Fruit fly (Drosophila melanogaster) whole organism, embryonic: Measurements from ENCODE around the gene Gorab.

Source experiments
- B-H2 ChIP-seq: fragments of 200-800 bp; sonication (Bioruptor generic); optimal IDR thresholded peaks from 2 replicates; lab custom pipeline; 2018; ENCODE audit warnings: missing biosample characterization, mild to moderate bottlenecking, missing genetic modification characterization
- Bdp1 ChIP-seq: fragments of 200-800 bp; sonication (Bioruptor generic); optimal IDR thresholded peaks from 3 replicates; lab custom pipeline; 2016; ENCODE audit warnings: missing biosample characterization, missing genetic modification characterization
- Blimp-1 ChIP-seq: fragments of 200-800 bp; sonication (Bioruptor generic); optimal IDR thresholded peaks from 3 replicates; lab custom pipeline; 2018; ENCODE audit warnings: missing biosample characterization, missing genetic modification characterization, mild to moderate bottlenecking, moderate library complexity, missing genetic modification reagents
- CG11247 ChIP-seq: fragments of 200-800 bp; sonication (Bioruptor generic); IDR thresholded peaks from 2 replicates; pipeline ENCODE4 v1.3.6; 2022; ENCODE audit warnings: missing biosample characterization, missing genetic modification characterization
- CG11723 ChIP-seq: fragments of 200-800 bp; sonication (Bioruptor generic); optimal IDR thresholded peaks from 2 replicates; lab custom pipeline; 2017; ENCODE audit warnings: missing biosample characterization, mild to moderate bottlenecking, missing genetic modification characterization
- CG12236 ChIP-seq: fragments of 200-800 bp; sonication (Bioruptor generic); optimal IDR thresholded peaks from 2 replicates; lab custom pipeline; 2016; ENCODE audit warnings: missing biosample characterization, missing genetic modification characterization
- CG14667 ChIP-seq: fragments of 200-800 bp; sonication (Bioruptor generic); IDR thresholded peaks from 2 replicates; pipeline ENCODE4 v1.3.6; 2022; ENCODE audit warnings: missing biosample characterization, missing genetic modification characterization
- CG16813 ChIP-seq: fragments of 200-800 bp; sonication (Bioruptor generic); IDR thresholded peaks from 3 replicates; pipeline ENCODE4 v1.3.6; 2022; ENCODE audit warnings: missing biosample characterization, missing genetic modification characterization; ENCODE audit not compliant: partially characterized antibody
- CG17802 ChIP-seq: fragments of 200-800 bp; sonication (Bioruptor generic); optimal IDR thresholded peaks from 2 replicates; lab custom pipeline; 2018; ENCODE audit warnings: missing biosample characterization, mild to moderate bottlenecking, missing genetic modification characterization, moderate library complexity
- CG17912 ChIP-seq: fragments of 200-800 bp; sonication (Bioruptor generic); optimal IDR thresholded peaks from 2 replicates; lab custom pipeline; 2018; ENCODE audit warnings: missing biosample characterization, mild to moderate bottlenecking, missing genetic modification characterization
- CG2712 ChIP-seq: fragments of 200-800 bp; optimal IDR thresholded peaks from 3 replicates; lab custom pipeline; 2019; ENCODE audit warnings: missing biosample characterization, mild to moderate bottlenecking, missing genetic modification characterization, moderate library complexity
- CG31224 ChIP-seq: fragments of 200-800 bp; sonication (Bioruptor generic); IDR thresholded peaks from 2 replicates; pipeline ENCODE4 v1.3.6; 2022; ENCODE audit warnings: missing biosample characterization, missing genetic modification characterization
- CG3847 ChIP-seq: fragments of 200-800 bp; sonication (Bioruptor generic); IDR thresholded peaks from 2 replicates; pipeline ENCODE4 v1.3.6; 2022; ENCODE audit warnings: missing biosample characterization, missing genetic modification characterization
- CG5953 ChIP-seq: fragments of 200-800 bp; sonication (Bioruptor generic); IDR thresholded peaks from 2 replicates; pipeline ENCODE4 v1.3.6; 2022; ENCODE audit warnings: missing biosample characterization, missing genetic modification characterization
- CG6689 ChIP-seq: fragments of 200-800 bp; sonication (Bioruptor generic); IDR thresholded peaks from 2 replicates; pipeline ENCODE4 v1.3.6; 2022; ENCODE audit warnings: missing biosample characterization, missing genetic modification characterization
- CG6791 ChIP-seq: fragments of 200-800 bp; sonication (Bioruptor generic); IDR thresholded peaks from 3 replicates; pipeline ENCODE4 v1.3.6; 2022; ENCODE audit warnings: missing biosample characterization, missing genetic modification characterization; ENCODE audit not compliant: partially characterized antibody
- CG7928 ChIP-seq: fragments of 200-800 bp; sonication (Bioruptor generic); optimal IDR thresholded peaks from 2 replicates; lab custom pipeline; 2017; ENCODE audit warnings: missing biosample characterization, mild to moderate bottlenecking, missing genetic modification characterization
- CG8388 ChIP-seq: fragments of 200-800 bp; sonication (Bioruptor generic); optimal IDR thresholded peaks from 2 replicates; lab custom pipeline; 2019; ENCODE audit warnings: missing biosample characterization, mild to moderate bottlenecking, missing genetic modification characterization, moderate library complexity
- CG8924 ChIP-seq: fragments of 200-800 bp; optimal IDR thresholded peaks from 3 replicates; lab custom pipeline; 2019; ENCODE audit warnings: missing biosample characterization, mild to moderate bottlenecking, missing genetic modification characterization, moderate library complexity
- CG9215 ChIP-seq: fragments of 200-800 bp; sonication (Bioruptor generic); IDR thresholded peaks from 2 replicates; pipeline ENCODE4 v1.3.6; 2022; ENCODE audit warnings: missing biosample characterization, missing genetic modification characterization
- CG9437 ChIP-seq: fragments of 200-800 bp; sonication (Bioruptor generic); optimal IDR thresholded peaks from 2 replicates; lab custom pipeline; 2018; ENCODE audit warnings: missing biosample characterization, mild to moderate bottlenecking, missing genetic modification characterization
- CHES-1-like ChIP-seq: fragments of 200-800 bp; sonication (Bioruptor generic); optimal IDR thresholded peaks from 2 replicates; lab custom pipeline; 2016; ENCODE audit warnings: missing biosample characterization, missing genetic modification characterization
- Eip74EF ChIP-seq, 2 experiments: fragments of 200-800 bp in 1 of 2; fragments of >200 bp in 1 of 2; sonication (Bioruptor generic) in 1 of 2; optimal IDR thresholded peaks; 2 replicates each; lab custom pipeline; 2017 to 2019; ENCODE audit warnings: missing biosample characterization in 2 of 2, missing genetic modification characterization in 2 of 2, mild to moderate bottlenecking in 1 of 2, moderate library complexity in 1 of 2
- Gug ChIP-seq: fragments of 200-800 bp; sonication (Bioruptor generic); IDR thresholded peaks from 4 replicates; pipeline ENCODE4 v1.3.6; 2022; ENCODE audit warnings: missing biosample characterization, missing genetic modification characterization
- HLH54F ChIP-seq: fragments of 200-800 bp; sonication (Bioruptor generic); optimal IDR thresholded peaks from 3 replicates; lab custom pipeline; 2016; ENCODE audit warnings: missing biosample characterization, missing genetic modification characterization
- Jarid2 ChIP-seq: fragments of 200-800 bp; sonication (Bioruptor generic); optimal IDR thresholded peaks from 3 replicates; lab custom pipeline; 2017; ENCODE audit warnings: mild to moderate bottlenecking, missing biosample characterization, missing genetic modification reagents, missing genetic modification characterization
- Lhr ChIP-seq: fragments of 200-800 bp; sonication (Bioruptor generic); optimal IDR thresholded peaks from 3 replicates; lab custom pipeline; 2017; ENCODE audit warnings: mild to moderate bottlenecking, missing biosample characterization, missing genetic modification reagents, missing genetic modification characterization
- NFAT ChIP-seq: fragments of 200-800 bp; sonication (Bioruptor generic); IDR thresholded peaks from 2 replicates; pipeline ENCODE4 v1.3.6; 2022; ENCODE audit warnings: missing biosample characterization, missing genetic modification characterization
- PHDP ChIP-seq: fragments of 200-800 bp; sonication (Bioruptor generic); optimal IDR thresholded peaks from 3 replicates; lab custom pipeline; 2018; ENCODE audit warnings: missing biosample characterization, mild to moderate bottlenecking, missing genetic modification characterization, moderate library complexity
- Sry-β ChIP-seq: fragments of 200-800 bp; sonication (Bioruptor generic); optimal IDR thresholded peaks from 2 replicates; lab custom pipeline; 2018; ENCODE audit warnings: missing biosample characterization, mild to moderate bottlenecking, missing genetic modification characterization, moderate library complexity
- ash1 ChIP-seq: fragments of 200-800 bp; sonication (Bioruptor generic); optimal IDR thresholded peaks from 2 replicates; lab custom pipeline; 2018; ENCODE audit warnings: missing biosample characterization, mild to moderate bottlenecking, missing genetic modification characterization
- bbx ChIP-seq: fragments of 200-800 bp; sonication (Bioruptor generic); IDR thresholded peaks from 2 replicates; pipeline ENCODE4 v1.3.6; 2022; ENCODE audit warnings: missing biosample characterization, missing genetic modification characterization; ENCODE audit not compliant: partially characterized antibody
- chm ChIP-seq: fragments of 200-800 bp; sonication (Bioruptor generic); IDR thresholded peaks from 2 replicates; pipeline ENCODE4 v1.3.6; 2022; ENCODE audit warnings: missing biosample characterization, missing genetic modification characterization
- cwo ChIP-seq: fragments of 200-800 bp; sonication (Bioruptor generic); optimal IDR thresholded peaks from 3 replicates; lab custom pipeline; 2017; ENCODE audit warnings: missing biosample characterization, missing genetic modification characterization, mild to moderate bottlenecking, moderate library complexity, missing genetic modification reagents
- dimm ChIP-seq: fragments of 200-800 bp; sonication (Bioruptor generic); IDR thresholded peaks from 2 replicates; pipeline ENCODE4 v1.3.6; 2022; ENCODE audit warnings: missing biosample characterization, missing genetic modification characterization
- eyg ChIP-seq: fragments of 200-800 bp; sonication (Bioruptor generic); optimal IDR thresholded peaks from 3 replicates; lab custom pipeline; 2016; ENCODE audit warnings: missing biosample characterization, missing genetic modification characterization
- fru ChIP-seq: fragments of >200 bp; optimal IDR thresholded peaks from 2 replicates; lab custom pipeline; 2017
- grn ChIP-seq: fragments of 200-800 bp; sonication (Bioruptor generic); optimal IDR thresholded peaks from 3 replicates; lab custom pipeline; 2017; ENCODE audit warnings: missing biosample characterization, missing genetic modification characterization
- kah ChIP-seq: fragments of 200-800 bp; sonication (Bioruptor generic); optimal IDR thresholded peaks from 2 replicates; lab custom pipeline; 2018; ENCODE audit warnings: missing biosample characterization, mild to moderate bottlenecking, missing genetic modification characterization
- mld ChIP-seq: fragments of 200-800 bp; sonication (Bioruptor generic); IDR thresholded peaks from 3 replicates; pipeline ENCODE4 v1.3.6; 2022; ENCODE audit warnings: missing biosample characterization, missing genetic modification characterization; ENCODE audit not compliant: partially characterized antibody
- nom ChIP-seq: fragments of 200-800 bp; sonication (Bioruptor generic); optimal IDR thresholded peaks from 2 replicates; lab custom pipeline; 2017; ENCODE audit warnings: missing biosample characterization, missing genetic modification characterization, mild to moderate bottlenecking, moderate library complexity, missing genetic modification reagents
- rib ChIP-seq: fragments of 200-800 bp; sonication (Bioruptor generic); IDR thresholded peaks from 2 replicates; pipeline ENCODE4 v1.3.6; 2022; ENCODE audit warnings: missing biosample characterization, missing genetic modification characterization
- ro ChIP-seq: fragments of 200-800 bp; sonication (Bioruptor generic); IDR thresholded peaks from 2 replicates; pipeline ENCODE4 v1.3.6; 2022; ENCODE audit warnings: missing biosample characterization, missing genetic modification characterization
- sens ChIP-seq: fragments of 200-800 bp; sonication (Bioruptor generic); peaks from one replicate; lab custom pipeline; 2016; ENCODE audit warnings: missing biosample characterization, missing genetic modification characterization
- sim ChIP-seq: fragments of 200-800 bp; sonication (Bioruptor generic); IDR thresholded peaks from 2 replicates; pipeline ENCODE4 v1.3.6; 2022; ENCODE audit warnings: missing biosample characterization, missing genetic modification characterization
- slou ChIP-seq: fragments of 200-800 bp; sonication (Bioruptor generic); optimal IDR thresholded peaks from 3 replicates; lab custom pipeline; 2016; ENCODE audit warnings: missing biosample characterization, missing genetic modification characterization
- slp2 ChIP-seq: fragments of 200-800 bp; sonication (Bioruptor generic); optimal IDR thresholded peaks from 2 replicates; lab custom pipeline; 2016; ENCODE audit warnings: missing biosample characterization, missing genetic modification characterization
- stwl ChIP-seq: fragments of 200-800 bp; sonication (Bioruptor generic); optimal IDR thresholded peaks from 3 replicates; lab custom pipeline; 2018; ENCODE audit warnings: missing biosample characterization, mild to moderate bottlenecking, missing genetic modification characterization, moderate library complexity
- usp ChIP-seq: fragments of >200 bp; optimal IDR thresholded peaks from 2 replicates; lab custom pipeline; 2017; ENCODE audit warnings: missing biosample characterization, missing genetic modification characterization
- vvl ChIP-seq: fragments of 200-800 bp; sonication (Bioruptor generic); IDR thresholded peaks from 2 replicates; pipeline ENCODE4 v1.3.6; 2022; ENCODE audit warnings: missing biosample characterization, missing genetic modification characterization
- zf30C ChIP-seq: fragments of 200-800 bp; sonication (Bioruptor generic); optimal IDR thresholded peaks from 3 replicates; lab custom pipeline; 2018; ENCODE audit warnings: missing biosample characterization, mild to moderate bottlenecking, missing genetic modification characterization

Gene Gorab

DNA sequence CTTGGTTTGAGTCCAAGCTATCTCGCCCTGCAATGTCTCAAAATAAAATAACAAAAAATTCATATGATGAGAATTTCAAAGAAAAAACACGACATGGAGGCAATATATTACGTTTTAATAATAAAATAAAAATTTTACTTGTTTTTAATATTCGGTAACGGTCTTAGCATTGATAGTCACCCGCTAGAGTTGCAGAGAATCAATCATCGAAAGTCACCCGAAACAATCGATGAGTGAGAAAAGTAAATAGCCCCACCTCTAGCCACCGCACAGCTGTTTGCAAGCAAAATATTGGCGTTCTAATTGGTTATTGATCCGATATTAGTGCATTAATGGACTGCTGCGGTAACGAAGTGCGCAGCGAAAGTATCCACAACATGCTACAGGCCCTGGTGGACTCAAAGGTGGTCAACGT is 47.4 kb upstream of the Gorab start, which contains the start of gene CG34250 (continued):
- TF ChIP-seq sim (GFP tag; lab: Robert Waterston, UW), result no peak
- no peak for TF ChIP-seq Jarid2 (GFP tag; lab: Kevin White, UChicago)
- TF ChIP-seq CG7928 (GFP tag; lab: Kevin White, UChicago), result peak; percentile 54
- TF ChIP-seq CHES-1-like (GFP tag; lab: Kevin White, UChicago), result no peak
- peak; percentile 76 for TF ChIP-seq Lhr (GFP tag; lab: Kevin White, UChicago)
- TF ChIP-seq CG6791 (GFP tag; lab: Robert Waterston, UW), result peak; percentile 82
- peak; percentile 45; the same call in 1 of the 2 replicates for TF ChIP-seq rib (GFP tag; lab: Robert Waterston, UW)
- no peak; the same call in 1 of the 2 replicates for TF ChIP-seq CG3847 (GFP tag; lab: Robert Waterston, UW)
- no peak for TF ChIP-seq CG31224 (GFP tag; lab: Robert Waterston, UW)
- peak; percentile 78 for TF ChIP-seq sens (GFP tag; lab: Kevin White, UChicago)
- TF ChIP-seq chm (GFP tag; lab: Robert Waterston, UW), result no peak
- TF ChIP-seq grn (GFP tag; lab: Kevin White, UChicago), result no peak
- TF ChIP-seq CG11247 (GFP tag; lab: Robert Waterston, UW), result no peak
- TF ChIP-seq Sry-β (GFP tag; lab: Kevin White, UChicago), result peak; percentile 1
- TF ChIP-seq slp2, result peak; percentile 18
- TF ChIP-seq Gug, result no peak; the same call in 3 of the 4 replicates
- TF ChIP-seq PHDP (tag; lab: Kevin White, UChicago), result peak; percentile 26
- no peak for TF ChIP-seq dimm (GFP tag; lab: Robert Waterston, UW)
- peak; percentile 31 for TF ChIP-seq HLH54F (GFP tag; lab: Kevin White, UChicago)
- TF ChIP-seq CG8388 (GFP tag; lab: Kevin White, UChicago), result no peak
- no peak for TF ChIP-seq vvl (GFP tag; lab: Robert Waterston, UW)
- no peak for TF ChIP-seq kah (GFP tag; lab: Kevin White, UChicago)
- TF ChIP-seq CG14667 (GFP tag; lab: Robert Waterston, UW), result no peak
- peak; percentile 75 for TF ChIP-seq CG16813
- no peak for TF ChIP-seq fru (lab: Kevin White, UChicago)
- no peak for TF ChIP-seq usp
- peak; percentile 72 for TF ChIP-seq CG2712
- peak; percentile 11 for TF ChIP-seq Bdp1 (GFP tag; lab: Kevin White, UChicago)
- peak; percentile 83 for TF ChIP-seq stwl (tag; lab: Kevin White, UChicago)
- TF ChIP-seq Eip74EF (GFP tag; optimal IDR thresholded peaks at IDR 0.05; lab: Kevin White, UChicago), result no peak
- no peak for TF ChIP-seq eyg
- no peak for TF ChIP-seq CG17802 (tag; lab: Kevin White, UChicago)
- no peak for TF ChIP-seq CG17912
- no peak for TF ChIP-seq cwo (GFP tag; lab: Kevin White, UChicago)
- no peak for TF ChIP-seq ro
- peak; percentile 42 for TF ChIP-seq CG8924 (tag; lab: Kevin White, UChicago)
- no peak for TF ChIP-seq zf30C (GFP tag; lab: Kevin White, UChicago)
- no peak for TF ChIP-seq CG11723 (GFP tag; lab: Kevin White, UChicago)
- TF ChIP-seq bbx (GFP tag; lab: Robert Waterston, UW), result peak; percentile 68
- TF ChIP-seq CG6689 (GFP tag; lab: Robert Waterston, UW), result no peak
- TF ChIP-seq B-H2, result peak; percentile 60
- no peak for TF ChIP-seq nom (GFP tag; lab: Kevin White, UChicago)
- no peak for TF ChIP-seq ash1 (GFP tag; lab: Kevin White, UChicago)
- no peak for TF ChIP-seq CG9437 (GFP tag; lab: Kevin White, UChicago)
- no peak for TF ChIP-seq CG5953
- no peak for TF ChIP-seq mld (GFP tag; lab: Robert Waterston, UW)
- no peak for TF ChIP-seq CG9215 (GFP tag; lab: Robert Waterston, UW)
- no peak; the same call in 1 of the 2 replicates for TF ChIP-seq NFAT (GFP tag; lab: Robert Waterston, UW)
- no peak for TF ChIP-seq CG12236
- TF ChIP-seq slou, result peak; percentile 10
- peak; percentile 29 for TF ChIP-seq Blimp-1
